Fruit fly (Drosophila melanogaster): ENCODE measurements around the gene Spn28Db.

Spn28Db gene

DNA sequence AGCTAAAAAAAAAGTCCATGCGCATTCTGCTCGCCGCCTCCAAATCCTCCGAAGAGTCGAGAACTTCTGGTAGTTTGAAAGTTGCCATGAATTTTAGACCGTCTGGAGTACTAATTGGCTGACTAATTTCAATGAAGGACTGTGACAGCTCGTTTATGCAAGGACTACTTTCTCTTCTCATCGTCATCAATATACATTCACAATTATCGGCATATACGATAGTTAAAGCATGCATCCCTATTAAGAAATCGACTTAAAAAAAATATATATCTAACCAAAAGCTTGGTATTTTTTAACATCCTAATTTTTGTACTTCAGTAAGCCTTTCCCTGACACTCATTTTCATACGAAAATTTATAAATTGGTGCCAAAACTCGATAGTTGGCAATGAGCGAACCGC is 50.4 kb downstream of the Spn28Db start, which contains the start of gene CG14537:
TSS of gene CG14537 (plus strand) at position 301 of the 400 bp plus-strand sequence.
- no peak for TF ChIP-seq CG17801 (GFP tag; optimal IDR thresholded peaks at IDR 0.05; ENCODE audit: partially characterized antibody)

Measured in ovary, adult (tissue).